Worm (Caenorhabditis elegans): ENCODE data around the gene clk-2.

clk-2 gene

DNA sequence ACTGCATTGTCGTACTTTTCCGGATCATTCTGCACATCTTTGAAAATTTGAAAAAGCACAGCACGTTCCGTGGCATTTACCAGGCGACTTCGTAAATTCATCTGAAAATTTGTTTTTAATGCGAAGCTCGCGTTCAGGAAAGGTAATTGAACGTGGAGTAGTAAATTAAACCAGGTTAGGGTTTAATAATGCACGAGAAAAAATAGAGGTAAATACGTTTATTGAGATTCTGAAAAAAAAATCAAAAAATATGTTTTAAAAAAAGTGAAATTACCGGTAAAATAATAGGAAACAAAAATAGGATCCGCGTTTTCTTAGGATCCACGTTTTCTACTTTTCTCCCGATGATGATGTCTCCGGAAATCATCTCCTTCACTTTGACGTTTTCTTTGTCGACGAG lies at the start of gene clk-2:
TSS of gene clk-2 (minus strand) at position 101 of the 400 bp plus-strand sequence.
- no peak for TF ChIP-seq daf-8 (GFP tag; IDR thresholded peaks at IDR 0.05)
- TF ChIP-seq F37D6.2 (tag; optimal IDR thresholded peaks at IDR 0.05) = no peak
- TF ChIP-seq madf-9 (GFP tag; conservative IDR thresholded peaks at IDR 0.05) = no peak
- TF ChIP-seq nhr-28 (tag; optimal IDR thresholded peaks at IDR 0.05) = no peak
- no peak for TF ChIP-seq mxl-3 (GFP tag; optimal IDR thresholded peaks at IDR 0.05)
- no peak for TF ChIP-seq ceh-32 (tag; optimal IDR thresholded peaks at IDR 0.05; ENCODE audit: poor library complexity)

DNA sequence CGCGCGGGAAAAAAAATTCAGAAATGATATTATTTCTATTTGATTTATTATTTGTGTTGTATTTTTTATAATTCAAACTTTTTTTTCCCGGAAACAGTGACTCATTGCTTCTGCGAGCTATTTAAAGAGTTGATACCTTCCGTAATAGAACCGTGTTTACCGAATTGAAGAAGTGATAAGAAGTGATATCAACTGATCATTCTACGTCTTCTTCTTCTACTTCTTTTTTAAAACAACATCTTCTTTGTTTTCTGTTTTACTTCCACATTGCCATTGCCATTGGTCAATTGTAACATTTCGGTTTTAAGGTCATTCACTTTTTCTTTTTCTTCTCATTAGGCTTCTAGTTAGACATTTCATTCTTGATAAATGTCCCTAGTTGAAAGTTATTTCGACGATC lies 47.8 kb upstream of the clk-2 start, which contains the start of gene ttr-32:
TSS of gene ttr-32 (plus strand) at position 314 of the 400 bp plus-strand sequence.
- no peak for TF ChIP-seq ama-1 (optimal IDR thresholded peaks at IDR 0.05)
- TF ChIP-seq lin-1 (GFP tag; IDR thresholded peaks at IDR 0.05) = no peak
- TF ChIP-seq mxl-3 (GFP tag; optimal IDR thresholded peaks at IDR 0.05) = no peak
- no peak for TF ChIP-seq ceh-62 (tag; optimal IDR thresholded peaks at IDR 0.05)
- no peak for TF ChIP-seq D1046.2 (GFP tag; IDR thresholded peaks at IDR 0.05)
- no peak for TF ChIP-seq ces-1 (GFP tag; optimal IDR thresholded peaks at IDR 0.05)
- TF ChIP-seq mdl-1 (tag; optimal IDR thresholded peaks at IDR 0.05) = no peak
- TF ChIP-seq nhr-41 (GFP tag; IDR thresholded peaks at IDR 0.05) = no peak

DNA sequence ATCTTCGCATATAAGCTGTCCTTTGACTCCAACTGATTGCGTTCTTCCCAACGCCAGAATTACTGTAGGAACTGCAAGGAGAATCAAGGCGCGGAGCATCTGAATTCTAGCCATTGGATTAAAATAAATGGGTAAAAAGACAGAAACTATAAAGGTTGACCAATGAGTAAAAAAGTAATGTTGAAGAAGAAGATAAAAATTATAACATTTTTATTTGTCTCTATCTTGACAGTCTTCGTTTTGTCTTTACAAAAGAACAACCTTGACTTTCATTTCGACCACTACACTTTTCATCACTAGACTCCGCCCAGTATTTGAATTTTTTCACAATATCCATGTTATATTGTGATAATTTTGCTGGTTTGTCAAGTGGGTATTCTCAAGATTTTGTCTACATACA lies 46.9 kb upstream of the clk-2 start, which contains the start of gene ttr-8:
TSS of gene ttr-8 (minus strand) at position 101 of the 400 bp plus-strand sequence.
- no peak for TF ChIP-seq nhr-76 (tag; optimal IDR thresholded peaks at IDR 0.05)
- TF ChIP-seq dmd-9 (GFP tag; IDR thresholded peaks at IDR 0.05) = no peak

DNA sequence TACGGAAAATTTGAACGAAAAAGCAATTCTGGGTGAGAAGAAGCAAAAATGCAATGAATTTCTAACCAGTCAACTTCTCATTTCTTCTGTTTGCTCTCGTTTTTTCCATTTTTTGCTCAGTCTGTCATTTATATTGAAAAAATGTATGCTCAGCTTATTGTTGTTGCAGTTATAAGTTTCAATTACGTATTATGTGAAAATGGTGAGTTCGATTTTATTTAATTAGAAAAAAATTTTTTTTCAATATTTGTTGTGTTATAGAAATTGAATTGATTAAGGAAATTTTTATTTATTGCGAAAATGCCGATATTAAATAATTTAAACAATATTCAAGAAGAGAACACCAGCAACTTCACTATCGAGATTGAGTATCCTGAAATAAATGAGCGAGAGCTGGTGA lies 43.5 kb upstream of the clk-2 start, which contains the start of gene lgc-12:
TSS of gene lgc-12 (plus strand) at position 301 of the 400 bp plus-strand sequence.
- TF ChIP-seq lin-15B (tag; optimal IDR thresholded peaks at IDR 0.05) (no peak), attf-4 (tag; optimal IDR thresholded peaks at IDR 0.05) (no peak), ztf-7 (tag; optimal IDR thresholded peaks at IDR 0.05) (no peak), ctbp-1 (GFP tag; IDR thresholded peaks at IDR 0.05) (no peak), mdt-29 (GFP tag; IDR thresholded peaks at IDR 0.05) (no peak), nhr-102 (tag; optimal IDR thresholded peaks at IDR 0.05) (no peak), jun-1 (tag; optimal IDR thresholded peaks at IDR 0.05) (no peak), tag-97 (GFP tag; IDR thresholded peaks at IDR 0.05) (no peak), F49E8.2 (tag; optimal IDR thresholded peaks at IDR 0.05; ENCODE audit: borderline replicate concordance) (no peak), mep-1 (tag; optimal IDR thresholded peaks at IDR 0.05) (no peak), lir-3 (tag; optimal IDR thresholded peaks at IDR 0.05) (no peak)

DNA sequence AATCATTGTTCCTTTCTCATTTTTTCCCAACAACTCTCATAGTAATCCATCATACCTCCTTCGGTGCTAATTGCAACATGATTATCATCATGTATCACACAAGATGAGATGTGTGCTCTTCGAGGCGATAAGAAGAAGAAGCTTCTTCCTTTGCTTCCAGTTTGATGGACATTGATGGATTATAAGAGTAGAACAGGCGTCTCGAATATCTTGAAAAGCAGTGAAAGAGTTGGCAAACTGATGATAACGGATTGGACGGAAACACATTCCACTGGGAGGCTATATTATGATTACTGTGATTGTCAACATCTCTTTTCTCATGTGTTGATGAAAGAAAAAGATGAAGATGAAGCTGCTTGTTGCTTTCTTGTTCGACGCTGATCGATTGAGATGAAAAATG lies 41.5 kb upstream of the clk-2 start:
- TF ChIP-seq hlh-11 (tag; optimal IDR thresholded peaks at IDR 0.05) (peak; percentile 1), jun-1 (tag; optimal IDR thresholded peaks at IDR 0.05) (no peak), nhr-28 (tag; optimal IDR thresholded peaks at IDR 0.05) (no peak), ZK337.2 (GFP tag; IDR thresholded peaks at IDR 0.05) (no peak), lin-39 (tag; optimal IDR thresholded peaks at IDR 0.05) (no peak), F49E8.2 (tag; optimal IDR thresholded peaks at IDR 0.05; ENCODE audit: borderline replicate concordance) (no peak), tra-1 (GFP tag; IDR thresholded peaks at IDR 0.05) (no peak), unc-62 (GFP tag; optimal IDR thresholded peaks at IDR 0.05 in 1 of 2) (peak in 1 of 2 experiments; percentile 48), unc-62 (tag; optimal IDR thresholded peaks at IDR 0.05) (no peak), tag-97 (GFP tag; IDR thresholded peaks at IDR 0.05) (no peak), skn-1 (tag; optimal IDR thresholded peaks at IDR 0.05) (no peak), set-16 (GFP tag; IDR thresholded peaks at IDR 0.05) (no peak), zag-1 (tag; optimal IDR thresholded peaks at IDR 0.05) (no peak), nhr-111 (GFP tag; optimal IDR thresholded peaks at IDR 0.05) (no peak), spr-3 (GFP tag; optimal IDR thresholded peaks at IDR 0.05) (no peak), F44E2.7 (GFP tag; IDR thresholded peaks at IDR 0.05) (no peak), spr-1 (tag; optimal IDR thresholded peaks at IDR 0.05) (no peak), unc-130 (GFP tag; optimal IDR thresholded peaks at IDR 0.05) (no peak), mxl-3 (GFP tag; optimal IDR thresholded peaks at IDR 0.05) (no peak), daf-16 (GFP tag; optimal IDR thresholded peaks at IDR 0.05) (peak in 1 of 2 experiments; percentile 77), daf-16 (tag; optimal IDR thresholded peaks at IDR 0.05) (no peak)

Measured in whole organism, L4 larva.